Fruit fly (Drosophila melanogaster): Measurements from ENCODE around the gene CG15803.
A peak's percentile ranks its signal among the peaks of the same experiment; 100 is the strongest.

The CG15803 gene

dm6 chr3R:18365978-18366643, 5.6 kb upstream of the CG15803 start, which contains the start of the genes WRNexo and Nup43 (continued):
- no peak for TF ChIP-seq CG8119 (GFP tag; IDR thresholded peaks at IDR 0.05)
- TF ChIP-seq fd59A (GFP tag; optimal IDR thresholded peaks at IDR 0.05) = no peak
- TF ChIP-seq CG6276 (GFP tag; optimal IDR thresholded peaks at IDR 0.05) = no peak
- peak; percentile 37 for TF ChIP-seq lz (GFP tag; optimal IDR thresholded peaks at IDR 0.05)
- TF ChIP-seq Hr4 (GFP tag; optimal IDR thresholded peaks at IDR 0.05) = peak; percentile 56
- TF ChIP-seq cyc (GFP tag; optimal IDR thresholded peaks at IDR 0.05) = peak; percentile 54
- no peak for TF ChIP-seq Sox102F (GFP tag; optimal IDR thresholded peaks at IDR 0.05)
- TF ChIP-seq CG8319 (GFP tag; optimal IDR thresholded peaks at IDR 0.05) = no peak
- peak; percentile 40 for TF ChIP-seq CG11902 (GFP tag; optimal IDR thresholded peaks at IDR 0.05)
- no peak for TF ChIP-seq vri (GFP tag; optimal IDR thresholded peaks at IDR 0.05)
- TF ChIP-seq Lpt (GFP tag; optimal IDR thresholded peaks at IDR 0.05) = no peak
- TF ChIP-seq dsx (GFP tag; optimal IDR thresholded peaks at IDR 0.05; ENCODE audit: poor library complexity, severe bottlenecking) = no peak
- TF ChIP-seq Met (GFP tag; optimal IDR thresholded peaks at IDR 0.05) = peak; percentile 21
- no peak for TF ChIP-seq CG11762 (GFP tag; optimal IDR thresholded peaks at IDR 0.05; ENCODE audit: insufficient read depth)
- peak; percentile 65 for TF ChIP-seq svp (GFP tag)
- peak; percentile 45 for TF ChIP-seq Smox (GFP tag; optimal IDR thresholded peaks at IDR 0.05)
- no peak for TF ChIP-seq dac (GFP tag; optimal IDR thresholded peaks at IDR 0.05)
- peak; percentile 48 for TF ChIP-seq acj6 (GFP tag; optimal IDR thresholded peaks at IDR 0.05)
- peak; percentile 6 for TF ChIP-seq CG10669 (GFP tag; optimal IDR thresholded peaks at IDR 0.05)
- TF ChIP-seq topi (GFP tag; optimal IDR thresholded peaks at IDR 0.05) = peak; percentile 29
- TF ChIP-seq CG3919 (GFP tag; optimal IDR thresholded peaks at IDR 0.05) = peak; percentile 30
- peak; percentile 53 for TF ChIP-seq esn (GFP tag; optimal IDR thresholded peaks at IDR 0.05)
- no peak for TF ChIP-seq salr (GFP tag; optimal IDR thresholded peaks at IDR 0.05)
- peak; percentile 52 for TF ChIP-seq pdm3 (GFP tag; optimal IDR thresholded peaks at IDR 0.05)
- TF ChIP-seq Sox14 (GFP tag; optimal IDR thresholded peaks at IDR 0.05) = peak; percentile 57
- no peak for TF ChIP-seq Gug (GFP tag; IDR thresholded peaks at IDR 0.05)
- TF ChIP-seq Hr38 (GFP tag; optimal IDR thresholded peaks at IDR 0.05) = no peak
- no peak for TF ChIP-seq CG9139 (GFP tag; optimal IDR thresholded peaks at IDR 0.05)
- TF ChIP-seq ss (GFP tag; optimal IDR thresholded peaks at IDR 0.05) = no peak
- TF ChIP-seq CG6792 (GFP tag; optimal IDR thresholded peaks at IDR 0.05) = peak; percentile 31
- TF ChIP-seq CG6808 (GFP tag; optimal IDR thresholded peaks at IDR 0.05) = no peak
- peak; percentile 30 for TF ChIP-seq Eip75B (GFP tag; optimal IDR thresholded peaks at IDR 0.05)
- TF ChIP-seq Ets21C (GFP tag; optimal IDR thresholded peaks at IDR 0.05) = peak; percentile 33
- TF ChIP-seq Ets96B (tag; optimal IDR thresholded peaks at IDR 0.05) = peak; percentile 2
- TF ChIP-seq CG6854 (GFP tag; optimal IDR thresholded peaks at IDR 0.05) = no peak
- no peak for TF ChIP-seq CG7368 (GFP tag; optimal IDR thresholded peaks at IDR 0.05)
- no peak for TF ChIP-seq CG8632 (GFP tag; optimal IDR thresholded peaks at IDR 0.05)
- no peak for TF ChIP-seq spab (GFP tag; optimal IDR thresholded peaks at IDR 0.05)
- peak; percentile 46 for TF ChIP-seq CG32006 (GFP tag; optimal IDR thresholded peaks at IDR 0.05)
- no peak for TF ChIP-seq CG16779 (tag; optimal IDR thresholded peaks at IDR 0.05)
- no peak for TF ChIP-seq eg (GFP tag; IDR thresholded peaks at IDR 0.05)

DNA sequence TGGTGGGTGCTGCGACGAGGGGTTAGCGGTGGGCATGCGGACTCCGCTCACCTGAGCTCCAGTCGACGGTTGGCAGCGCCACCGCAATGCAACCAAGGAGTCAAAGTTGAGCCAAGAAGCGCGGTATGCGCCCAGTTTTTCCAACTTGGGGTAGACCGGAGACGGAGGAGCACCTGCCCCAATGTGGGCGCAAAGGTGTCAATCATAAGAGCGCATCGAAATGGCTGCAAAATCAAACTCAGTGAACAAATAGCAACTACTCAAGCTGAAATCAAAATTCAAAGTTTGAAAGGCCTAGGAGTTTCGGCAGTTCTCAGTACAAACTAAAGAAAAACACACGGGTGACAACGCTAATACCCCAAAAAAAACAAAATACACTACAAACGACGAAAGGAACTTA, 1.2 kb upstream of the CG15803 start, which contains the start of gene hmw:
Gene hmw (plus strand): TSS at position 301 of the 400 bp plus-strand sequence.
- TF ChIP-seq esn (GFP tag; optimal IDR thresholded peaks at IDR 0.05) (no peak), CG9139 (GFP tag; optimal IDR thresholded peaks at IDR 0.05) (no peak), CG10669 (GFP tag; optimal IDR thresholded peaks at IDR 0.05) (no peak), dac (GFP tag; optimal IDR thresholded peaks at IDR 0.05) (no peak), Eip78C (GFP tag) (no peak), Blimp-1 (GFP tag; optimal IDR thresholded peaks at IDR 0.05) (no peak), fd59A (GFP tag; optimal IDR thresholded peaks at IDR 0.05) (no peak), salr (GFP tag; optimal IDR thresholded peaks at IDR 0.05) (no peak), Eip75B (GFP tag; optimal IDR thresholded peaks at IDR 0.05) (no peak), Eip93F (GFP tag; optimal IDR thresholded peaks at IDR 0.05) (no peak), CG6792 (GFP tag; optimal IDR thresholded peaks at IDR 0.05) (no peak), dsx (GFP tag; optimal IDR thresholded peaks at IDR 0.05; ENCODE audit: poor library complexity, severe bottlenecking) (no peak), CG8119 (GFP tag; IDR thresholded peaks at IDR 0.05) (no peak), Lpt (GFP tag; optimal IDR thresholded peaks at IDR 0.05) (no peak), Hr39 (GFP tag; optimal IDR thresholded peaks at IDR 0.05) (no peak), eg (GFP tag; IDR thresholded peaks at IDR 0.05) (no peak), CG8632 (GFP tag; optimal IDR thresholded peaks at IDR 0.05) (no peak)
